Fruit fly (Drosophila melanogaster) whole organism, embryonic: ENCODE measurements around the gene Mbs.

Source experiments
- Antp ChIP-seq: fragments of 200-800 bp; sonication (Bioruptor generic); optimal IDR thresholded peaks from 3 replicates; lab custom pipeline; 2016; ENCODE audit warnings: missing biosample characterization, missing genetic modification characterization
- Asciz ChIP-seq: fragments of 200-800 bp; sonication (Bioruptor generic); optimal IDR thresholded peaks from 2 replicates; lab custom pipeline; 2017; ENCODE audit warnings: missing biosample characterization, mild to moderate bottlenecking, missing genetic modification characterization, missing genetic modification reagents
- B-H2 ChIP-seq: fragments of 200-800 bp; sonication (Bioruptor generic); optimal IDR thresholded peaks from 2 replicates; lab custom pipeline; 2018; ENCODE audit warnings: missing biosample characterization, mild to moderate bottlenecking, missing genetic modification characterization
- BtbVII ChIP-seq: fragments of 200-800 bp; sonication (Bioruptor generic); optimal IDR thresholded peaks from 3 replicates; lab custom pipeline; 2017; ENCODE audit warnings: missing biosample characterization, mild to moderate bottlenecking, missing genetic modification characterization
- CG10274 ChIP-seq: fragments of 200-800 bp; sonication (Bioruptor generic); optimal IDR thresholded peaks from 3 replicates; lab custom pipeline; 2017; ENCODE audit warnings: missing biosample characterization, mild to moderate bottlenecking, missing genetic modification characterization
- CG11398 ChIP-seq: fragments of 200-800 bp; sonication (Bioruptor generic); optimal IDR thresholded peaks from 2 replicates; lab custom pipeline; 2016; ENCODE audit warnings: missing biosample characterization, missing genetic modification characterization
- CG11723 ChIP-seq: fragments of 200-800 bp; sonication (Bioruptor generic); optimal IDR thresholded peaks from 2 replicates; lab custom pipeline; 2017; ENCODE audit warnings: missing biosample characterization, mild to moderate bottlenecking, missing genetic modification characterization
- CG12071 ChIP-seq: fragments of 200-800 bp; sonication (Bioruptor generic); optimal IDR thresholded peaks from 3 replicates; lab custom pipeline; 2018; ENCODE audit warnings: missing biosample characterization, mild to moderate bottlenecking, missing genetic modification characterization
- CG12659 ChIP-seq: fragments of 200-800 bp; sonication (Bioruptor generic); optimal IDR thresholded peaks from 3 replicates; lab custom pipeline; 2017; ENCODE audit warnings: mild to moderate bottlenecking, missing biosample characterization, missing genetic modification reagents, missing genetic modification characterization
- CG14441 ChIP-seq: fragments of 200-800 bp; sonication (Bioruptor generic); IDR thresholded peaks from 2 replicates; pipeline ENCODE4 v1.3.6; 2022; ENCODE audit warnings: missing biosample characterization, missing genetic modification characterization
- CG14667 ChIP-seq: fragments of 200-800 bp; sonication (Bioruptor generic); IDR thresholded peaks from 2 replicates; pipeline ENCODE4 v1.3.6; 2022; ENCODE audit warnings: missing biosample characterization, missing genetic modification characterization
- CG15514 ChIP-seq: fragments of 200-800 bp; sonication (Bioruptor generic); optimal IDR thresholded peaks from 3 replicates; lab custom pipeline; 2017; ENCODE audit warnings: missing biosample characterization, missing genetic modification characterization, mild to moderate bottlenecking, moderate library complexity, missing genetic modification reagents
- CG15696 ChIP-seq: fragments of 200-800 bp; sonication (Bioruptor generic); optimal IDR thresholded peaks from 2 replicates; lab custom pipeline; 2019; ENCODE audit warnings: missing biosample characterization, mild to moderate bottlenecking, missing genetic modification characterization, moderate library complexity
- CG1602 ChIP-seq: fragments of 200-800 bp; sonication (Bioruptor generic); optimal IDR thresholded peaks from 3 replicates; lab custom pipeline; 2016; ENCODE audit warnings: missing biosample characterization, missing genetic modification characterization
- CG17186 ChIP-seq: fragments of 200-800 bp; sonication (Bioruptor generic); optimal IDR thresholded peaks from 3 replicates; lab custom pipeline; 2017; ENCODE audit warnings: missing biosample characterization, missing genetic modification reagents, missing genetic modification characterization
- CG17328 ChIP-seq: fragments of 200-800 bp; sonication (Bioruptor generic); IDR thresholded peaks from 2 replicates; pipeline ENCODE4 v1.3.6; 2022; ENCODE audit warnings: missing biosample characterization, missing genetic modification characterization
- CG17359 ChIP-seq: fragments of 200-800 bp; sonication (Bioruptor generic); optimal IDR thresholded peaks from 3 replicates; lab custom pipeline; 2018; ENCODE audit warnings: missing biosample characterization, mild to moderate bottlenecking, missing genetic modification characterization, moderate library complexity
- CG18262 ChIP-seq: fragments of 200-800 bp; optimal IDR thresholded peaks from 3 replicates; lab custom pipeline; 2019; ENCODE audit warnings: missing biosample characterization, mild to moderate bottlenecking, missing genetic modification characterization, moderate library complexity
- CG2199 ChIP-seq: fragments of 200-800 bp; sonication (Bioruptor generic); IDR thresholded peaks from 3 replicates; pipeline ENCODE4 v1.3.6; 2022; ENCODE audit warnings: missing biosample characterization, missing genetic modification characterization
- CG2889 ChIP-seq: fragments of 200-800 bp; sonication (Bioruptor generic); IDR thresholded peaks from 3 replicates; pipeline ENCODE4 v1.3.6; 2022; ENCODE audit warnings: missing biosample characterization, missing genetic modification characterization
- CG31224 ChIP-seq: fragments of 200-800 bp; sonication (Bioruptor generic); IDR thresholded peaks from 2 replicates; pipeline ENCODE4 v1.3.6; 2022; ENCODE audit warnings: missing biosample characterization, missing genetic modification characterization
- CG31388 ChIP-seq: fragments of 200-800 bp; sonication (Bioruptor generic); optimal IDR thresholded peaks from 2 replicates; lab custom pipeline; 2016; ENCODE audit warnings: missing biosample characterization, missing genetic modification characterization
- CG4707 ChIP-seq: fragments of 200-800 bp; sonication (Bioruptor generic); optimal IDR thresholded peaks from 2 replicates; lab custom pipeline; 2018; ENCODE audit warnings: missing biosample characterization, mild to moderate bottlenecking, missing genetic modification characterization, moderate library complexity
- CG4730 ChIP-seq: fragments of 200-800 bp; sonication (Bioruptor generic); IDR thresholded peaks from 2 replicates; pipeline ENCODE4 v1.3.6; 2022; ENCODE audit warnings: missing biosample characterization, missing genetic modification characterization
- CG6791 ChIP-seq: fragments of 200-800 bp; sonication (Bioruptor generic); IDR thresholded peaks from 3 replicates; pipeline ENCODE4 v1.3.6; 2022; ENCODE audit warnings: missing biosample characterization, missing genetic modification characterization; ENCODE audit not compliant: partially characterized antibody
- CG7745 ChIP-seq: fragments of 200-800 bp; sonication (Bioruptor generic); optimal IDR thresholded peaks from 2 replicates; lab custom pipeline; 2018; ENCODE audit warnings: missing biosample characterization, mild to moderate bottlenecking, missing genetic modification characterization, moderate library complexity
- CG7786 ChIP-seq: fragments of 200-800 bp; sonication (Bioruptor generic); optimal IDR thresholded peaks from 2 replicates; lab custom pipeline; 2016; ENCODE audit warnings: missing biosample characterization, missing genetic modification characterization
- CG9609 ChIP-seq: fragments of 200-800 bp; sonication (Bioruptor generic); optimal IDR thresholded peaks from 3 replicates; lab custom pipeline; 2016; ENCODE audit warnings: missing biosample characterization, missing genetic modification characterization
- Chrac-16 ChIP-seq: fragments of 200-800 bp; sonication (Bioruptor generic); optimal IDR thresholded peaks from 3 replicates; lab custom pipeline; 2016; ENCODE audit warnings: missing biosample characterization, missing genetic modification characterization
- CkIIα-i1 ChIP-seq: fragments of 200-800 bp; sonication (Bioruptor generic); IDR thresholded peaks from 2 replicates; pipeline ENCODE4 v1.3.6; 2022; ENCODE audit warnings: missing biosample characterization, missing genetic modification characterization
- D19A ChIP-seq: fragments of 200-800 bp; optimal IDR thresholded peaks from 3 replicates; lab custom pipeline; 2019; ENCODE audit warnings: missing biosample characterization, mild to moderate bottlenecking, missing genetic modification characterization, moderate library complexity
- Dref ChIP-seq: fragments of 200-800 bp; sonication (Bioruptor generic); IDR thresholded peaks from 2 replicates; pipeline ENCODE4 v1.3.6; 2022; ENCODE audit warnings: missing biosample characterization, missing genetic modification characterization
- E2f1 ChIP-seq: fragments of 200-800 bp; sonication (Bioruptor generic); IDR thresholded peaks from 2 replicates; pipeline ENCODE4 v1.3.6; 2022; ENCODE audit warnings: missing biosample characterization, missing genetic modification characterization
- GATAe ChIP-seq: fragments of 200-800 bp; sonication (Bioruptor generic); conservative IDR thresholded peaks from 2 replicates; pipeline ENCODE4 v1.3.6; 2022; ENCODE audit warnings: missing biosample characterization, missing genetic modification characterization
- H2.0 ChIP-seq: fragments of 200-800 bp; sonication (Bioruptor generic); IDR thresholded peaks from 2 replicates; pipeline ENCODE4 v1.3.6; 2022; ENCODE audit warnings: missing biosample characterization, missing genetic modification characterization
- HHEX ChIP-seq: fragments of 200-800 bp; sonication (Bioruptor generic); optimal IDR thresholded peaks from 3 replicates; lab custom pipeline; 2017; ENCODE audit warnings: missing biosample characterization, mild to moderate bottlenecking, missing genetic modification characterization, missing genetic modification reagents
- HmgZ ChIP-seq: fragments of 200-800 bp; sonication (Bioruptor generic); optimal IDR thresholded peaks from 2 replicates; lab custom pipeline; 2018; ENCODE audit warnings: missing biosample characterization, mild to moderate bottlenecking, missing genetic modification characterization
- Nf-YC ChIP-seq: fragments of 200-800 bp; optimal IDR thresholded peaks from 3 replicates; lab custom pipeline; 2019; ENCODE audit warnings: missing biosample characterization, mild to moderate bottlenecking, missing genetic modification characterization, moderate library complexity
- Optix ChIP-seq: fragments of 200-800 bp; sonication (Bioruptor generic); IDR thresholded peaks from 3 replicates; pipeline ENCODE4 v1.3.6; 2022; ENCODE audit warnings: missing biosample characterization, missing genetic modification characterization
- Sin3A ChIP-seq: fragments of >200 bp; optimal IDR thresholded peaks from 2 replicates; lab custom pipeline; 2018
- Sox100B ChIP-seq: fragments of 200-800 bp; sonication (Bioruptor generic); optimal IDR thresholded peaks from 3 replicates; lab custom pipeline; 2018; ENCODE audit warnings: missing biosample characterization, mild to moderate bottlenecking, missing genetic modification characterization
- Tbp ChIP-seq: fragments of >200 bp; optimal IDR thresholded peaks from 2 replicates; lab custom pipeline; 2018; ENCODE audit warnings: missing biosample characterization, missing genetic modification characterization
- exex ChIP-seq: fragments of 200-800 bp; sonication (Bioruptor generic); optimal IDR thresholded peaks from 4 replicates; lab custom pipeline; 2018; ENCODE audit warnings: missing biosample characterization, mild to moderate bottlenecking, missing genetic modification characterization, moderate library complexity
- gce ChIP-seq: fragments of 200-800 bp; sonication (Bioruptor generic); IDR thresholded peaks from 3 replicates; pipeline ENCODE4 v1.3.6; 2022; ENCODE audit warnings: missing biosample characterization, missing genetic modification characterization
- lbe ChIP-seq: fragments of 200-800 bp; sonication (Bioruptor generic); optimal IDR thresholded peaks from 2 replicates; lab custom pipeline; 2016; ENCODE audit warnings: missing biosample characterization, mild to moderate bottlenecking, missing genetic modification characterization
- pita ChIP-seq: fragments of 200-800 bp; sonication (Bioruptor generic); optimal IDR thresholded peaks from 2 replicates; lab custom pipeline; 2017; ENCODE audit warnings: missing biosample characterization, mild to moderate bottlenecking, missing genetic modification characterization
- pzg ChIP-seq: fragments of 200-800 bp; sonication (Bioruptor generic); optimal IDR thresholded peaks from 3 replicates; lab custom pipeline; 2018; ENCODE audit warnings: missing biosample characterization, mild to moderate bottlenecking, missing genetic modification characterization, moderate library complexity
- tap ChIP-seq: fragments of 200-800 bp; optimal IDR thresholded peaks from 3 replicates; lab custom pipeline; 2019; ENCODE audit warnings: missing biosample characterization, mild to moderate bottlenecking, missing genetic modification characterization, moderate library complexity
- unpg ChIP-seq: fragments of 200-800 bp; sonication (Bioruptor generic); optimal IDR thresholded peaks from 3 replicates; lab custom pipeline; 2018; ENCODE audit warnings: missing biosample characterization, mild to moderate bottlenecking, missing genetic modification characterization, moderate library complexity
- zfh1 ChIP-seq: fragments of 200-800 bp; sonication (Bioruptor generic); IDR thresholded peaks from 3 replicates; pipeline ENCODE4 v1.3.6; 2022; ENCODE audit warnings: missing biosample characterization, missing genetic modification characterization

The Mbs gene

dm6 chr3L:16046387-16047066 is 5.2 kb upstream of the Mbs start (continued):
- no peak for TF ChIP-seq CG15514
- no peak for TF ChIP-seq pzg (GFP tag; lab: Kevin White, UChicago)
- no peak for TF ChIP-seq CG11723 (GFP tag; lab: Kevin White, UChicago)
- no peak for TF ChIP-seq CG14667 (GFP tag; lab: Robert Waterston, UW)
- no peak for TF ChIP-seq CG4730
- TF ChIP-seq E2f1 (GFP tag; lab: Robert Waterston, UW) = no peak; the same call in 1 of the 2 replicates
- TF ChIP-seq H2.0 (GFP tag; lab: Robert Waterston, UW) = no peak
- peak; percentile 76 for TF ChIP-seq B-H2 (GFP tag; lab: Kevin White, UChicago)
- TF ChIP-seq Dref (GFP tag; lab: Robert Waterston, UW) = no peak
- peak; percentile 48 for TF ChIP-seq D19A (tag; lab: Kevin White, UChicago)
- peak; percentile 37 for TF ChIP-seq CG7745 (tag; lab: Kevin White, UChicago)
- TF ChIP-seq CG2199 = peak; percentile 89
- TF ChIP-seq lbe (GFP tag; lab: Kevin White, UChicago) = no peak
- TF ChIP-seq tap (tag; lab: Kevin White, UChicago) = peak; percentile 52
- peak; percentile 11 for TF ChIP-seq Asciz (GFP tag; lab: Kevin White, UChicago)
- TF ChIP-seq CG12071 (GFP tag; lab: Kevin White, UChicago) = peak; percentile 14
- no peak for TF ChIP-seq CG2889
- no peak for TF ChIP-seq BtbVII (GFP tag; lab: Kevin White, UChicago)
- no peak for TF ChIP-seq CG31224 (GFP tag; lab: Robert Waterston, UW)
- no peak for TF ChIP-seq CG15696 (tag; lab: Kevin White, UChicago)
- no peak for TF ChIP-seq CG18262 (tag; lab: Kevin White, UChicago)
- TF ChIP-seq CG17359 (tag; lab: Kevin White, UChicago) = no peak
- peak; percentile 66; the same call in 1 of the 3 replicates for TF ChIP-seq gce
- TF ChIP-seq CG4707 (GFP tag; lab: Kevin White, UChicago) = peak; percentile 11
- peak; percentile 49; the same call in 1 of the 2 replicates for TF ChIP-seq CG17328 (GFP tag; lab: Robert Waterston, UW)
- TF ChIP-seq zfh1 = 0 out of 3 replicates have a peak, but pooled peaks have one; percentile 48
- 0 out of 3 replicates have a peak, but pooled peaks have one; percentile 38 for TF ChIP-seq CG6791 (GFP tag; lab: Robert Waterston, UW)
- peak; percentile 4 for TF ChIP-seq Nf-YC (tag; lab: Kevin White, UChicago)
- peak; percentile 7 for TF ChIP-seq HHEX (GFP tag; lab: Kevin White, UChicago)
- peak; percentile 53 for TF ChIP-seq exex
- TF ChIP-seq CG17186 = no peak
- no peak for TF ChIP-seq Chrac-16 (GFP tag; lab: Kevin White, UChicago)
- TF ChIP-seq Optix (GFP tag; lab: Robert Waterston, UW) = no peak
- no peak for TF ChIP-seq CG7786 (GFP tag; lab: Kevin White, UChicago)
- no peak for TF ChIP-seq Sox100B (GFP tag; lab: Kevin White, UChicago)
- TF ChIP-seq CkIIα-i1 (GFP tag; lab: Robert Waterston, UW) = no peak
- peak; percentile 78 for TF ChIP-seq HmgZ (tag; lab: Kevin White, UChicago)
- no peak for TF ChIP-seq Antp
- no peak for TF ChIP-seq CG1602 (GFP tag; lab: Kevin White, UChicago)
- TF ChIP-seq Sin3A = no peak
- TF ChIP-seq Tbp (GFP tag; lab: Kevin White, UChicago) = no peak
- TF ChIP-seq CG9609 = no peak
- no peak for TF ChIP-seq pita
- peak; percentile 10 for TF ChIP-seq unpg (GFP tag; lab: Kevin White, UChicago)
- peak; percentile 36; the same call in 1 of the 2 replicates for TF ChIP-seq CG14441 (GFP tag; lab: Robert Waterston, UW)
- TF ChIP-seq CG10274 (GFP tag; lab: Kevin White, UChicago) = no peak
- TF ChIP-seq CG31388 = no peak
- no peak for TF ChIP-seq GATAe (GFP tag; lab: Robert Waterston, UW)
- TF ChIP-seq CG11398 (GFP tag; lab: Kevin White, UChicago) = peak; percentile 37
- TF ChIP-seq CG12659 (GFP tag; lab: Kevin White, UChicago) = no peak
